Worm (Caenorhabditis elegans): ENCODE data around the gene elc-1.

DNA sequence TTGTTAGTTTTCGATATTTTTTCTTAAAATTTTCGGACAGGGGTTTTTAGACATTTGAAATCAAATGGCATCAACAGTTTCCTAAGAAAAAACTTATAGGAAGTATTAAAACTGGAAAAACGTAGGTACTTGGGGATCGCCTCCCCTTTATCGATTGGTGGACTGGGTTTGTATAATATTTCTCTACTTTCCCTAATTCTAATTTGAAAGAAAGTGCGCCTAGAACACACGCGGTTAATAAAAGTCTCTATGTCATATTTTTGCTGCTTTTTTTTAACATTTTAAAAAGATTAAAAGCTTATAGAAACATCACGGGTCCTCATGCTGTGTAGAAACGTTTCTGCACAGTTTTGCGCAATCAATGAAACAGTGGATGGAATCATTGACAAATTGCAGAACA is 17.3 kb downstream of the elc-1 start, which contains the start of gene pals-16:
- TF ChIP-seq nhr-77 (tag; optimal IDR thresholded peaks at IDR 0.05) = no peak
- TF ChIP-seq lin-39 (tag; optimal IDR thresholded peaks at IDR 0.05) = no peak
- TF ChIP-seq alr-1 (tag; optimal IDR thresholded peaks at IDR 0.05; ENCODE audit: borderline replicate concordance) = no peak
- no peak for TF ChIP-seq aly-2 (tag; optimal IDR thresholded peaks at IDR 0.05)
- no peak for TF ChIP-seq elt-2 (tag; optimal IDR thresholded peaks at IDR 0.05)
- no peak for TF ChIP-seq skn-1 (tag; optimal IDR thresholded peaks at IDR 0.05)
- TF ChIP-seq fos-1 (tag; optimal IDR thresholded peaks at IDR 0.05) = no peak
- TF ChIP-seq lin-15B (tag; optimal IDR thresholded peaks at IDR 0.05) = no peak
- no peak for TF ChIP-seq ces-1 (GFP tag; optimal IDR thresholded peaks at IDR 0.05)
- TF ChIP-seq lsy-2 (tag; optimal IDR thresholded peaks at IDR 0.05) = no peak

Data from whole organism, L1 larva.